Fruit fly (Drosophila melanogaster) whole organism, prepupa: ENCODE results near the gene Nse1.

Source experiments
- CG10631 ChIP-seq: fragments of 200-800 bp; sonication (Bioruptor generic); optimal IDR thresholded peaks from 2 replicates; lab custom pipeline; 2016; ENCODE audit warnings: missing biosample characterization, missing genetic modification characterization
- CG11294 ChIP-seq: fragments of 200-800 bp; sonication (Bioruptor generic); IDR thresholded peaks from 2 replicates; pipeline ENCODE4 v1.3.6; 2022; ENCODE audit warnings: missing biosample characterization, missing genetic modification characterization
- CG11762 ChIP-seq: fragments of 200-800 bp; sonication (Bioruptor generic); optimal IDR thresholded peaks from 3 replicates; lab custom pipeline; 2016; ENCODE audit warnings: missing biosample characterization, missing genetic modification characterization; ENCODE audit not compliant: insufficient read depth
- CG11902 ChIP-seq: fragments of 200-800 bp; sonication (Bioruptor generic); optimal IDR thresholded peaks from 3 replicates; lab custom pipeline; 2016; ENCODE audit warnings: missing biosample characterization, missing genetic modification characterization
- CG15336 ChIP-seq: fragments of 200-800 bp; sonication (Bioruptor generic); IDR thresholded peaks from 2 replicates; pipeline ENCODE4 v1.3.6; 2022; ENCODE audit warnings: missing biosample characterization, missing genetic modification characterization
- CG16779 ChIP-seq: fragments of 200-800 bp; sonication (Bioruptor generic); optimal IDR thresholded peaks from 3 replicates; lab custom pipeline; 2017; ENCODE audit warnings: missing biosample characterization, mild to moderate bottlenecking, missing genetic modification characterization
- CG3032 ChIP-seq: fragments of 200-800 bp; optimal IDR thresholded peaks from 2 replicates; lab custom pipeline; 2019; ENCODE audit warnings: missing biosample characterization, mild to moderate bottlenecking, missing genetic modification characterization, moderate library complexity
- CG3919 ChIP-seq: fragments of 200-800 bp; sonication (Bioruptor generic); optimal IDR thresholded peaks from 3 replicates; lab custom pipeline; 2016; ENCODE audit warnings: missing biosample characterization, missing genetic modification characterization
- CG4318 ChIP-seq: fragments of 200-800 bp; sonication (Bioruptor generic); optimal IDR thresholded peaks from 3 replicates; lab custom pipeline; 2017; ENCODE audit warnings: missing biosample characterization, mild to moderate bottlenecking, missing genetic modification characterization
- CG6276 ChIP-seq: fragments of 200-800 bp; sonication (Bioruptor generic); optimal IDR thresholded peaks from 2 replicates; lab custom pipeline; 2017; ENCODE audit warnings: missing biosample characterization, mild to moderate bottlenecking, missing genetic modification characterization
- CG6792 ChIP-seq: fragments of 200-800 bp; sonication (Bioruptor generic); optimal IDR thresholded peaks from 3 replicates; lab custom pipeline; 2016; ENCODE audit warnings: missing biosample characterization, missing genetic modification characterization
- CG6854 ChIP-seq: fragments of 200-800 bp; sonication (Bioruptor generic); optimal IDR thresholded peaks from 2 replicates; lab custom pipeline; 2017; ENCODE audit warnings: missing biosample characterization, mild to moderate bottlenecking, missing genetic modification characterization
- CG7368 ChIP-seq: fragments of 200-800 bp; sonication (Bioruptor generic); optimal IDR thresholded peaks from 3 replicates; lab custom pipeline; 2016; ENCODE audit warnings: missing biosample characterization, missing genetic modification characterization
- CG9139 ChIP-seq: fragments of 200-800 bp; sonication (Bioruptor generic); optimal IDR thresholded peaks from 3 replicates; lab custom pipeline; 2017; ENCODE audit warnings: missing biosample characterization, mild to moderate bottlenecking, missing genetic modification characterization
- Eip75B ChIP-seq: fragments of 200-800 bp; sonication (Bioruptor generic); optimal IDR thresholded peaks from 3 replicates; lab custom pipeline; 2016; ENCODE audit warnings: missing biosample characterization, missing genetic modification characterization
- Eip93F ChIP-seq: fragments of 200-800 bp; sonication (Bioruptor generic); optimal IDR thresholded peaks from 2 replicates; lab custom pipeline; 2016; ENCODE audit warnings: missing biosample characterization, mild to moderate bottlenecking, missing genetic modification characterization
- Ets21C ChIP-seq: fragments of 200-800 bp; sonication (Bioruptor generic); optimal IDR thresholded peaks from 3 replicates; lab custom pipeline; 2016; ENCODE audit warnings: missing biosample characterization, missing genetic modification characterization
- Ets96B ChIP-seq: fragments of 200-800 bp; optimal IDR thresholded peaks from 2 replicates; lab custom pipeline; 2019; ENCODE audit warnings: missing biosample characterization, mild to moderate bottlenecking, missing genetic modification characterization, moderate library complexity
- Gug ChIP-seq: fragments of 200-800 bp; sonication (Bioruptor generic); IDR thresholded peaks from 2 replicates; pipeline ENCODE4 v1.3.6; 2022; ENCODE audit warnings: missing biosample characterization, missing genetic modification characterization
- Hr39 ChIP-seq: fragments of 200-800 bp; sonication (Bioruptor generic); optimal IDR thresholded peaks from 2 replicates; lab custom pipeline; 2016; ENCODE audit warnings: missing biosample characterization, missing genetic modification characterization
- Hr4 ChIP-seq: fragments of 200-800 bp; sonication (Bioruptor generic); optimal IDR thresholded peaks from 3 replicates; lab custom pipeline; 2016; ENCODE audit warnings: missing biosample characterization, missing genetic modification characterization
- Lpt ChIP-seq: fragments of 200-800 bp; sonication (Bioruptor generic); optimal IDR thresholded peaks from 3 replicates; lab custom pipeline; 2016; ENCODE audit warnings: missing biosample characterization, missing genetic modification characterization
- Met ChIP-seq: fragments of 200-800 bp; sonication (Bioruptor generic); optimal IDR thresholded peaks from 3 replicates; lab custom pipeline; 2016; ENCODE audit warnings: missing biosample characterization, missing genetic modification characterization
- OdsH ChIP-seq: fragments of 200-800 bp; sonication (Bioruptor generic); optimal IDR thresholded peaks from 3 replicates; lab custom pipeline; 2016; ENCODE audit warnings: missing biosample characterization, missing genetic modification characterization
- Smox ChIP-seq: fragments of 200-800 bp; sonication (Bioruptor generic); optimal IDR thresholded peaks from 3 replicates; lab custom pipeline; 2016; ENCODE audit warnings: missing biosample characterization, missing genetic modification characterization
- Sox14 ChIP-seq: fragments of 200-800 bp; sonication (Bioruptor generic); optimal IDR thresholded peaks from 3 replicates; lab custom pipeline; 2016; ENCODE audit warnings: missing biosample characterization, missing genetic modification characterization
- Sox15 ChIP-seq: fragments of 200-800 bp; sonication (Bioruptor generic); optimal IDR thresholded peaks from 3 replicates; lab custom pipeline; 2016; ENCODE audit warnings: missing biosample characterization, missing genetic modification characterization
- achi ChIP-seq: fragments of 200-800 bp; sonication (Bioruptor generic); optimal IDR thresholded peaks from 3 replicates; lab custom pipeline; 2016; ENCODE audit warnings: missing biosample characterization, missing genetic modification characterization
- acj6 ChIP-seq: fragments of 200-800 bp; sonication (Bioruptor generic); optimal IDR thresholded peaks from 3 replicates; lab custom pipeline; 2016; ENCODE audit warnings: missing biosample characterization, missing genetic modification characterization
- cyc ChIP-seq: fragments of 200-800 bp; sonication (Bioruptor generic); optimal IDR thresholded peaks from 3 replicates; lab custom pipeline; 2016; ENCODE audit warnings: missing biosample characterization, missing genetic modification characterization
- dac ChIP-seq: fragments of 200-800 bp; sonication (Bioruptor generic); optimal IDR thresholded peaks from 2 replicates; lab custom pipeline; 2017; ENCODE audit warnings: missing biosample characterization, mild to moderate bottlenecking, missing genetic modification characterization
- dsx ChIP-seq: fragments of 200-800 bp; optimal IDR thresholded peaks from 3 replicates; lab custom pipeline; 2019; ENCODE audit warnings: missing biosample characterization, mild to moderate bottlenecking, missing genetic modification characterization, moderate library complexity; ENCODE audit not compliant: poor library complexity, severe bottlenecking
- esn ChIP-seq: fragments of 200-800 bp; sonication (Bioruptor generic); optimal IDR thresholded peaks from 2 replicates; lab custom pipeline; 2016; ENCODE audit warnings: missing biosample characterization, mild to moderate bottlenecking, missing genetic modification characterization, moderate library complexity
- fkh ChIP-seq: fragments of 200-800 bp; sonication (Bioruptor generic); optimal IDR thresholded peaks from 3 replicates; lab custom pipeline; 2017; ENCODE audit warnings: missing biosample characterization, mild to moderate bottlenecking, missing genetic modification characterization, moderate library complexity
- lz ChIP-seq: fragments of 200-800 bp; sonication (Bioruptor generic); optimal IDR thresholded peaks from 3 replicates; lab custom pipeline; 2016; ENCODE audit warnings: missing biosample characterization, missing genetic modification characterization
- salr ChIP-seq, 2 experiments: fragments of 200-800 bp; sonication (Bioruptor generic); optimal IDR thresholded peaks; 3 replicates each; lab custom pipeline; 2016 to 2018; ENCODE audit warnings: missing biosample characterization in 2 of 2, missing genetic modification characterization in 2 of 2, mild to moderate bottlenecking in 1 of 2
- spab ChIP-seq: fragments of 200-800 bp; sonication (Bioruptor generic); optimal IDR thresholded peaks from 2 replicates; lab custom pipeline; 2017; ENCODE audit warnings: missing biosample characterization, mild to moderate bottlenecking, missing genetic modification characterization, missing genetic modification reagents
- svp ChIP-seq: fragments of 200-800 bp; sonication (Bioruptor generic); peaks from one replicate; lab custom pipeline; 2016; ENCODE audit warnings: missing biosample characterization, missing genetic modification characterization
- topi ChIP-seq: fragments of 200-800 bp; sonication (Bioruptor generic); optimal IDR thresholded peaks from 3 replicates; lab custom pipeline; 2016; ENCODE audit warnings: missing biosample characterization, missing genetic modification characterization
- vri ChIP-seq: fragments of 200-800 bp; sonication (Bioruptor generic); optimal IDR thresholded peaks from 3 replicates; lab custom pipeline; 2016; ENCODE audit warnings: missing biosample characterization, mild to moderate bottlenecking, missing genetic modification characterization

The Nse1 gene

DNA sequence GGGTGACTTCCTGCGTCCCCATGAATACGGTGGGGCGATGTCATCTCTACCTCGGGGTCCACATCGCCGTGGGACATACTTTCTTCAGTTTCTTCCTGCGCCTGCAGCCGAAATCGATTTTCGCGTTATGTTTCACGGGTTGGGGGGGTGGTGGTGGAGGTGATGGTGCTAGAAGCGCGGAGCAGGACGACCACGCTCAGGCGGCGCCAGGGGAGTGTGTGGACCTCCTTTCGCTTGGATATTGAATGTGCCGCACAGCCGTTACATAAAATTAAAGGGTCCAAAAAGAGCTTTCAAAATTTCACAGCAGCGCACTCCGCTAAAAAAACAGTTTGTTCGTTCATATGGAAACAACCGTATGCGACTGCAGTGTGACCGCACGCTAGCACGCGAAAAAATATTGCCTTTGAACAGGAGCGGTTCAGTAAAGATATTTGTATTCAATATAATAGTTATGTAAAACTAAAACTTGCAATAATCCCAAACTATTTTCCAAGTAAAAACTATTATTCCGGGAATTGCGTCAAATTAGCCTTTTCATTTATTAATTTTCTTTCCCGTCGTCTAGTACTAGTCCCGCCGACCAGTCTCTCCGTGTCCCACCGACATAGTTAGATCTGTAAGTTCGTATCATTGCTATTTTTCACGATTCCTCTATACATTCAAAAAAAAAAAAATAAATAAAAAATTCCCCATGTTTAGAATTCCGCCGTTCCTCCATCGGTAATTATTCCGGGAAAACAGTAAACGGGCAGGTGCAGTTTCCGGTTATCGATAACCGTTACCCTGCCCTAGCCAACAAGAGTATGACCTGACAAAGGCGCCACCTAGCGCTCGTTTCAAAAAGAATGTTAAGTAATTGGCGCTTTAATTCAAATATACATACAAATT, 6.8 kb upstream of the Nse1 start, which contains the start of gene Nhe3 (continued):
- TF ChIP-seq cyc = peak; percentile 82
- TF ChIP-seq CG6792 (GFP tag; lab: Kevin White, UChicago) = peak; percentile 79
- TF ChIP-seq Hr39 (GFP tag; lab: Kevin White, UChicago) = peak; percentile 86
- no peak for TF ChIP-seq achi (GFP tag; lab: Kevin White, UChicago)
- peak; percentile 27 for TF ChIP-seq Met
- TF ChIP-seq CG4318 (GFP tag; lab: Kevin White, UChicago) = no peak
- TF ChIP-seq CG11762 (GFP tag; lab: Kevin White, UChicago) = no peak
- no peak for TF ChIP-seq CG10631
- no peak for TF ChIP-seq Lpt (GFP tag; lab: Kevin White, UChicago)
- peak; percentile 94 for TF ChIP-seq CG11902 (GFP tag; lab: Kevin White, UChicago)

DNA sequence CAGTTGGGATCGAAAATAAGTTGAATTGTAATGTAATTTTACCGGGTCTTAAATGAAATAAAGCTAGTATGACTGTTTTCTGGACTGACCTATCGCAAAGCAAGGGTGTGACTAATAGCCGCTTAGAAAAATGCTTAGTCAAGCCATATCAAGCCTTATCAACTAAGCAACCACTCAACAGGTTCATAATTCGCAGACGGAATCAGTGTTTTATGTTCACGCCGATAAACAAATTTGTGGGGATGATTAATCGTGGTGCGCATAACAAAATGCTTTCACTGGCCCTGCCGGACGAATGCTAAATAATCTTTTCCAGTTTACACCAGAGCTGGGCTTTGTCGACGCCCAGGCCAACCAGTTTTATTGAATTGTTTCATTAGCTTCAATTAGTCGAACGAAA, 5.5 kb upstream of the Nse1 start:
- TF ChIP-seq CG9139 (GFP tag; lab: Kevin White, UChicago) (no peak), fkh (GFP tag; lab: Kevin White, UChicago) (peak; percentile 45), CG16779 (tag; lab: Kevin White, UChicago) (no peak)

DNA sequence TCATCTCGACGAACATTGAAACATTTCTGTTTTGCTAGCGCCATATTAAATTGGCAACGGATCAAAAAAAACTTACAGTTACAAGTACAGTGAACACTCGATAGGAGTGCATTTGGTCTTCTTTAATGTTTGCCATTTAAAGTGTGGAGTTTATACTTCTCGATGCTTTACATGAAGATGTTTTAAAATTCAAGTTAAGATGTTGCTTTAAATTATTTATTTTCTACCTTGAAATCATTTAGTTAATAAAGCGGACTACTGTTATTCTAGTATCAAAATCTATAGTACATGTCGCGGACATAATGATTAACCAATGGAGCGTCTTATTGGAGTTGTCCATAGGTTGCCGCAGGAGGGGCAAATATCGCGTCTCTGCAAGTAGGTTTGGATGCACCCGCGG, 890 bp downstream of the Nse1 start, which contains the start of gene cort:
Gene cort, minus strand, starts transcription at position 101 of the 400 bp plus-strand sequence.
- TF ChIP-seq Eip93F (GFP tag; lab: Kevin White, UChicago) (no peak), CG9139 (GFP tag; lab: Kevin White, UChicago) (no peak), Eip75B (GFP tag; lab: Kevin White, UChicago) (no peak), Hr4 (no peak), acj6 (GFP tag; lab: Kevin White, UChicago) (no peak), CG11902 (GFP tag; lab: Kevin White, UChicago) (no peak), CG11762 (GFP tag; lab: Kevin White, UChicago) (no peak), svp (no peak), topi (GFP tag; lab: Kevin White, UChicago) (no peak)

dm6 chr2L:6673211-6674012, 4.0 kb downstream of the Nse1 start, which contains the start of gene Spn27A:
TSS of gene Spn27A (minus strand) at chr2L:6673347.
- peak; percentile 85 for TF ChIP-seq Sox14 (GFP tag; lab: Kevin White, UChicago)
- peak; percentile 88 for TF ChIP-seq Hr4
- TF ChIP-seq CG4318 (GFP tag; lab: Kevin White, UChicago) = no peak
- TF ChIP-seq CG6276 = no peak
- TF ChIP-seq CG7368 (GFP tag; lab: Kevin White, UChicago) = no peak
- no peak for TF ChIP-seq salr (GFP tag; optimal IDR thresholded peaks at IDR 0.05; lab: Kevin White, UChicago)
- TF ChIP-seq lz = peak; percentile 75
- peak; percentile 52; the same call in 1 of the 2 replicates for TF ChIP-seq CG11294 (GFP tag; lab: Robert Waterston, UW)
- no peak for TF ChIP-seq CG16779 (tag; lab: Kevin White, UChicago)
- TF ChIP-seq Smox (GFP tag; lab: Kevin White, UChicago) = no peak
- TF ChIP-seq fkh (GFP tag; lab: Kevin White, UChicago) = peak; percentile 33
- no peak for TF ChIP-seq Eip75B (GFP tag; lab: Kevin White, UChicago)
- TF ChIP-seq spab = no peak
- peak; percentile 71 for TF ChIP-seq Gug (GFP tag; lab: Robert Waterston, UW)
- TF ChIP-seq CG3032 (tag; lab: Kevin White, UChicago) = peak; percentile 73
- no peak for TF ChIP-seq CG10631
- peak; percentile 81 for TF ChIP-seq OdsH (GFP tag; lab: Kevin White, UChicago)
- TF ChIP-seq Hr39 (GFP tag; lab: Kevin White, UChicago) = no peak
- TF ChIP-seq dac = peak; percentile 52
- TF ChIP-seq Ets96B (tag; lab: Kevin White, UChicago) = peak; percentile 76
- TF ChIP-seq CG6854 (GFP tag; lab: Kevin White, UChicago) = peak; percentile 73
- peak; percentile 78 for TF ChIP-seq esn (GFP tag; lab: Kevin White, UChicago)
- TF ChIP-seq CG3919 (GFP tag; lab: Kevin White, UChicago) = no peak
- TF ChIP-seq dsx = no peak
- no peak for TF ChIP-seq achi (GFP tag; lab: Kevin White, UChicago)
- peak; percentile 83 for TF ChIP-seq vri
- peak; percentile 67 for TF ChIP-seq Sox15
- peak; percentile 45 for TF ChIP-seq Ets21C (GFP tag; lab: Kevin White, UChicago)
- TF ChIP-seq CG15336 (GFP tag; lab: Robert Waterston, UW) = peak; percentile 79
- TF ChIP-seq acj6 (GFP tag; lab: Kevin White, UChicago) = peak; percentile 78
